Worm (Caenorhabditis elegans): ENCODE data around the gene Y43C5B.2.

ce11 chrIV:10337286-10337685, 14.9 kb downstream of the Y43C5B.2 start:
- TF ChIP-seq nhr-25 (tag; optimal IDR thresholded peaks at IDR 0.05; ENCODE audit: borderline replicate concordance, insufficient read depth) (no peak), dve-1 (tag; optimal IDR thresholded peaks at IDR 0.05; ENCODE audit: insufficient read depth) (no peak), arid-1 (GFP tag; conservative IDR thresholded peaks at IDR 0.05) (no peak), pqm-1 (tag; optimal IDR thresholded peaks at IDR 0.05) (no peak), zfp-2 (tag; optimal IDR thresholded peaks at IDR 0.05) (no peak), Y48G9A.11 (GFP tag; IDR thresholded peaks at IDR 0.05) (no peak), zag-1 (tag; optimal IDR thresholded peaks at IDR 0.05) (no peak), nhr-10 (tag; optimal IDR thresholded peaks at IDR 0.05) (no peak), ces-1 (GFP tag; optimal IDR thresholded peaks at IDR 0.05) (no peak), daf-19 (GFP tag; conservative IDR thresholded peaks at IDR 0.05) (no peak), aha-1 (tag) (peak; percentile 92), daf-8 (GFP tag; IDR thresholded peaks at IDR 0.05) (no peak), daf-12 (tag; optimal IDR thresholded peaks at IDR 0.05) (no peak)

All from whole organism, L4 larva.